Worm (Caenorhabditis elegans): ENCODE results near the gene str-7.
A peak's percentile ranks its signal among the peaks of the same experiment; 100 is the strongest.

str-7 gene

DNA sequence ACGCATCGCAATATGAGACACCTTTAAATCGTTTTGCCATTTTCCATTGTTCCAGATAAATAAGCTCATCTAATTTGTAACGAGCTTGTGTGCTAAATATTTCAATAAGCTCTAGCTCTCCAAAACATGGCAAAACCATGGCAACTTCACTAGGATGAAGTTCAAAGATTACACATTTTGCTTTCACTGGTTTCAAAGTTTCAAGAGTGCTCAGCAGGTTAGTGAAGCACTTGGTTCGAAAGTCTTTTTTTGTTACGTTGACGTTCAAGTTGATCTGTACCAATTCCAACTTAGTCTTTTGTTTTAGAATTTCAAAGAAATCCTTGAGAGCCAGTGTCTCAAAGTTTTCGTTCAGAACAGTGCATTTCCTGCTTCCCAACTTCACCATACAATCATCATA, 43.0 kb upstream of the str-7 start, which contains the start of gene fbxa-18:
Gene fbxa-18, plus strand, starts transcription at position 301 of the 400 bp plus-strand sequence.
- TF ChIP-seq nhr-77 (tag; optimal IDR thresholded peaks at IDR 0.05) (no peak), fos-1 (tag; optimal IDR thresholded peaks at IDR 0.05) (no peak), aha-1 (tag; optimal IDR thresholded peaks at IDR 0.05) (no peak), sox-4 (tag; optimal IDR thresholded peaks at IDR 0.05) (no peak), ceh-8 (GFP tag; optimal IDR thresholded peaks at IDR 0.05) (no peak), hpl-2 (GFP tag; optimal IDR thresholded peaks at IDR 0.05) (no peak), pax-3 (tag; optimal IDR thresholded peaks at IDR 0.05) (no peak), nhr-11 (tag; optimal IDR thresholded peaks at IDR 0.05) (no peak), elt-3 (tag; optimal IDR thresholded peaks at IDR 0.05) (no peak), ztf-11 (tag; optimal IDR thresholded peaks at IDR 0.05) (no peak), grh-1 (GFP tag; IDR thresholded peaks at IDR 0.05) (no peak), nhr-20 (tag; optimal IDR thresholded peaks at IDR 0.05) (no peak), rnt-1 (tag; optimal IDR thresholded peaks at IDR 0.05) (no peak), aly-2 (tag; optimal IDR thresholded peaks at IDR 0.05) (no peak), fkh-10 (GFP tag; optimal IDR thresholded peaks at IDR 0.05) (no peak), sptf-1 (tag; optimal IDR thresholded peaks at IDR 0.05) (no peak), mep-1 (tag; optimal IDR thresholded peaks at IDR 0.05) (no peak), zip-4 (GFP tag; optimal IDR thresholded peaks at IDR 0.05) (no peak)

DNA sequence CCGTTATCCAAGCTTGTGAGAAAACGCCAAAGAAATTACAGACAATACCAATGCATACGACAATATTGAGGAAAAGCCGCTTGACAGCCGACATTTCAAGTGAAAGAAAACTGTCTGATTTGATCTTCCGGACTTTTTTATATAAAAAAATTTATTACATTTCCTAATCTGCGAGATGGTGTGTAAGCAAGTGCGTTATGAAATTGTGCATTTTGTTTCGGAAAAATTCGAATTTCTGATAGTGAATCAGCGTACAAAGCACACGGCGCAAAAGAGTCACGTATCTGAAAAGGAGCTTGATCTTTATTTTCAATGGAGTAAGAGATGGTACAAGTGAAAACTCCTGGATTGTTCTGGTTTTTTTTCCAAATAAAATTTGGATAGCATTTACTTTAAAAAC, 41.7 kb upstream of the str-7 start, which contains the start of gene clc-32:
Gene clc-32, minus strand, starts transcription at position 101 of the 400 bp plus-strand sequence.
- TF ChIP-seq snpc-4 (tag; optimal IDR thresholded peaks at IDR 0.05) (no peak), lin-14 (GFP tag; optimal IDR thresholded peaks at IDR 0.05) (no peak), lin-39 (tag; optimal IDR thresholded peaks at IDR 0.05) (no peak), grh-1 (GFP tag; IDR thresholded peaks at IDR 0.05) (no peak)

DNA sequence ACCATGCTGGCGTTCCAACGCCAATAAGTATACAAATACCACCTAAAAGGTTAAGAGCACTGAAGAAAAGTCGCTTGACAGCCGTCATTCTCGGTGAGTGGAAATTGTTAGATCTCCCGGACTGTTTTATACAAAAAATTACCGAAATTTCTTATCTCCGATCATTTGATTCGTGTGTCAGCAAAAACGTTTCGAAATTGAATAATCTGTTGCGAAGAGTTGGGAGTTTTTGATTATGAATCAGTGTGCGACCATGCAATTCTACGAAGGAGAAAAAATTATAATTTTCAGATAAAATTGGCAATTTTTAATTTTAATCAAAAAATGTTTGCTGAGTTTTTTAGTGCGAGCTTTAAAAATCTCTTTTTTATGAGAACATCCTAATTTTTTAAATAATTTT, 40.2 kb upstream of the str-7 start, which contains the start of gene clc-11:
Gene clc-11, minus strand, starts transcription at position 101 of the 400 bp plus-strand sequence.
- TF ChIP-seq C34B4.2 (tag; optimal IDR thresholded peaks at IDR 0.05) (no peak), efl-1 (optimal IDR thresholded peaks at IDR 0.05) (no peak), efl-1 (GFP tag; optimal IDR thresholded peaks at IDR 0.05 in 1 of 2) (peak in 1 of 2 experiments; percentile 65), elt-2 (tag; optimal IDR thresholded peaks at IDR 0.05) (peak; percentile 10)

DNA sequence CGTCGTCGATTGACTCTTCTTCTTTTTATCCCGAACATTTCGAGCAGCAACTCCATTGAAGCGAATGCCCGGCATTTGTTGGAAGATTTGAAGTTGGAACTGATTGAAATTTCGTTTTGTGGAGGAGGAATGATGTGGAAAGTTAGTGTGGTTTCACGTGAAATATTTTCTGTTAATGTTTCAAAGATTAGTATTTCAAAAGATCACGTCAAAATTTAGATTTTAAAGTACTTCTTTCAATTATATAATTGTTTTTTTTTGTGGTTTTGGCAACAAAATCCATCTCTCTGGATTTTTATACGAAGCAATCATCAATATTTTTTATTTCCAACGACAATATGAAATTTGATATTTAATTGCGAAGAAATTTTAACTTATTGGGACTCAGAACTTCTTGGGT, 37.7 kb upstream of the str-7 start, which contains the start of gene F44G3.7:
Gene F44G3.7, minus strand, starts transcription at position 101 of the 400 bp plus-strand sequence.
- no peak for TF ChIP-seq egl-27 (tag; optimal IDR thresholded peaks at IDR 0.05)
- no peak for TF ChIP-seq Y116A8C.19 (tag; optimal IDR thresholded peaks at IDR 0.05; ENCODE audit: borderline replicate concordance)
- TF ChIP-seq ceh-88 (GFP tag; IDR thresholded peaks at IDR 0.05): no peak
- TF ChIP-seq aly-2 (tag; optimal IDR thresholded peaks at IDR 0.05): no peak
- no peak for TF ChIP-seq lin-39 (tag; optimal IDR thresholded peaks at IDR 0.05)
- TF ChIP-seq irx-1 (tag; optimal IDR thresholded peaks at IDR 0.05): no peak
- no peak for TF ChIP-seq nhr-11 (tag; optimal IDR thresholded peaks at IDR 0.05)
- TF ChIP-seq unc-30 (tag; optimal IDR thresholded peaks at IDR 0.05): no peak
- no peak for TF ChIP-seq skn-1 (tag; optimal IDR thresholded peaks at IDR 0.05)
- no peak for TF ChIP-seq nhr-84 (tag; optimal IDR thresholded peaks at IDR 0.05)
- no peak for TF ChIP-seq C04F5.9 (tag; optimal IDR thresholded peaks at IDR 0.05)
- TF ChIP-seq lin-15B (tag; optimal IDR thresholded peaks at IDR 0.05): no peak
- no peak for TF ChIP-seq ztf-11 (tag; optimal IDR thresholded peaks at IDR 0.05)
- TF ChIP-seq nhr-77 (tag; optimal IDR thresholded peaks at IDR 0.05): no peak
- no peak for TF ChIP-seq lin-35 (GFP tag; optimal IDR thresholded peaks at IDR 0.05)
- no peak for TF ChIP-seq lsy-2 (tag; optimal IDR thresholded peaks at IDR 0.05)
- no peak for TF ChIP-seq ama-1 (optimal IDR thresholded peaks at IDR 0.05)

DNA sequence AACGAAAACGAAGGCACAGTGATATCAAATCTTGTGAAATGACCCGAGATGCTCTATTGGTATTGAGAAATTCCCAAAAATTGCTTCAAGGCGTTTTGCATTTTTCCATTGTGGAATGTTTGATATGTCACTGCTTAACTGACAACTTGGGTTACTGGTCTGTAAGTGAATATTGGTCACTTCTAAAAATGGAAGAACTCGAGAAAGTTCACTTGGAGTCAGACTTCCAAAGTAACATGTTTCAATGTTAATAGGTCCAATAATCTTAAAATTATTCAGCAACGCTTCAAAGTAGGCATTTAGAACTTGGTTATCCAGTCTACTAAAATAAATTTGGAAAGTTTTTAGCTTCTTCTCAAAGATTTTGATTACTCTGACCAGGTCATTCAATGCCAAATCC, 33.4 kb upstream of the str-7 start, which contains the start of gene fbxa-144:
Gene fbxa-144, minus strand, starts transcription at position 101 of the 400 bp plus-strand sequence.
- no peak for TF ChIP-seq F16B12.6 (tag; optimal IDR thresholded peaks at IDR 0.05)
- no peak for TF ChIP-seq alr-1 (tag; optimal IDR thresholded peaks at IDR 0.05; ENCODE audit: borderline replicate concordance)
- TF ChIP-seq ceh-90 (tag; optimal IDR thresholded peaks at IDR 0.05): no peak
- TF ChIP-seq pag-3 (tag; optimal IDR thresholded peaks at IDR 0.05; ENCODE audit: borderline replicate concordance, insufficient read depth): no peak
- TF ChIP-seq nhr-76 (tag; optimal IDR thresholded peaks at IDR 0.05): no peak
- TF ChIP-seq efl-1 (optimal IDR thresholded peaks at IDR 0.05): no peak
- TF ChIP-seq efl-1 (GFP tag; optimal IDR thresholded peaks at IDR 0.05 in 1 of 2): no peak
- no peak for TF ChIP-seq mef-2 (tag; optimal IDR thresholded peaks at IDR 0.05)
- TF ChIP-seq tlp-1 (tag; optimal IDR thresholded peaks at IDR 0.05): no peak
- TF ChIP-seq egl-13 (tag; optimal IDR thresholded peaks at IDR 0.05): no peak
- TF ChIP-seq ceh-63 (GFP tag; optimal IDR thresholded peaks at IDR 0.05): no peak
- no peak for TF ChIP-seq dpl-1 (GFP tag; optimal IDR thresholded peaks at IDR 0.05)
- no peak for TF ChIP-seq sptf-1 (tag; optimal IDR thresholded peaks at IDR 0.05)
- no peak for TF ChIP-seq sox-4 (tag; optimal IDR thresholded peaks at IDR 0.05)
- TF ChIP-seq aha-1 (tag; optimal IDR thresholded peaks at IDR 0.05): no peak
